Worm (Caenorhabditis elegans): Measurements from ENCODE around the gene F54H5.14.

- TF ChIP-seq nhr-12 (tag; optimal IDR thresholded peaks at IDR 0.05) (no peak), ZK546.5 (tag; optimal IDR thresholded peaks at IDR 0.05) (no peak), dmd-4 (tag; optimal IDR thresholded peaks at IDR 0.05) (no peak), ztf-4 (tag; optimal IDR thresholded peaks at IDR 0.05) (no peak), lin-39 (tag; optimal IDR thresholded peaks at IDR 0.05) (no peak), egl-27 (tag; optimal IDR thresholded peaks at IDR 0.05) (no peak), skn-1 (tag; optimal IDR thresholded peaks at IDR 0.05) (no peak), sma-3 (GFP tag; optimal IDR thresholded peaks at IDR 0.05) (no peak), zag-1 (tag; optimal IDR thresholded peaks at IDR 0.05) (no peak), fos-1 (tag; optimal IDR thresholded peaks at IDR 0.05) (peak; percentile 88), lsy-2 (tag; optimal IDR thresholded peaks at IDR 0.05) (no peak), nhr-77 (tag; optimal IDR thresholded peaks at IDR 0.05) (no peak)
Observed at ce11 chrII:6589408-6589807, 35.8 kb downstream of the F54H5.14 start, which contains the start of gene vps-32.1.

All from whole organism, L2 larva.